Fruit fly (Drosophila melanogaster): Measurements from ENCODE around the gene CG17141.
A peak's percentile ranks its signal among the peaks of the same experiment; 100 is the strongest.

Gene CG17141

dm6 chr3R:22756289-22756688, 8.9 kb upstream of the CG17141 start (continued):
- TF ChIP-seq Med (GFP tag), result peak; percentile 61
- no peak for TF ChIP-seq Aef1 (GFP tag; IDR thresholded peaks at IDR 0.05)
- TF ChIP-seq Gsc (GFP tag; IDR thresholded peaks at IDR 0.05), result no peak
- TF ChIP-seq Pdp1 (GFP tag; optimal IDR thresholded peaks at IDR 0.05), result no peak
- TF ChIP-seq CG12769 (tag; optimal IDR thresholded peaks at IDR 0.05), result no peak
- no peak for TF ChIP-seq Usf (GFP tag; optimal IDR thresholded peaks at IDR 0.05)
- TF ChIP-seq Taf1 (GFP tag; IDR thresholded peaks at IDR 0.05), result no peak
- TF ChIP-seq Hmx (GFP tag; optimal IDR thresholded peaks at IDR 0.05), result no peak
- TF ChIP-seq crp (GFP tag; optimal IDR thresholded peaks at IDR 0.05), result no peak
- TF ChIP-seq row (GFP tag; IDR thresholded peaks at IDR 0.05), result no peak
- TF ChIP-seq tna (GFP tag; IDR thresholded peaks at IDR 0.05; ENCODE audit: partially characterized antibody), result no peak
- TF ChIP-seq seq (GFP tag; IDR thresholded peaks at IDR 0.05), result no peak
- TF ChIP-seq stc (GFP tag; IDR thresholded peaks at IDR 0.05), result no peak
- no peak for TF ChIP-seq CG3847 (GFP tag; IDR thresholded peaks at IDR 0.05)
- no peak for TF ChIP-seq CHES-1-like (GFP tag; optimal IDR thresholded peaks at IDR 0.05)
- TF ChIP-seq hkb (optimal IDR thresholded peaks at IDR 0.05), result no peak
- TF ChIP-seq hkb (GFP tag; IDR thresholded peaks at IDR 0.05), result peak; percentile 40
- TF ChIP-seq CG10147 (GFP tag; optimal IDR thresholded peaks at IDR 0.05), result no peak
- TF ChIP-seq CG11398 (GFP tag; optimal IDR thresholded peaks at IDR 0.05), result no peak
- TF ChIP-seq fru (optimal IDR thresholded peaks at IDR 0.05), result no peak
- TF ChIP-seq CG14667 (GFP tag; IDR thresholded peaks at IDR 0.05), result no peak
- no peak for TF ChIP-seq ftz-f1 (GFP tag; optimal IDR thresholded peaks at IDR 0.05)
- no peak for TF ChIP-seq CG6689 (GFP tag; IDR thresholded peaks at IDR 0.05)
- no peak for TF ChIP-seq Xrp1 (GFP tag; IDR thresholded peaks at IDR 0.05)
- no peak for TF ChIP-seq pros (GFP tag; optimal IDR thresholded peaks at IDR 0.05)
- no peak for TF ChIP-seq repo (GFP tag; optimal IDR thresholded peaks at IDR 0.05)
- no peak for TF ChIP-seq zen (tag; optimal IDR thresholded peaks at IDR 0.05)
- no peak for TF ChIP-seq Rfx (GFP tag; IDR thresholded peaks at IDR 0.05)
- no peak for TF ChIP-seq CG4424 (GFP tag; optimal IDR thresholded peaks at IDR 0.05)
- TF ChIP-seq CG17612 (GFP tag; IDR thresholded peaks at IDR 0.05), result no peak
- TF ChIP-seq Scr (GFP tag; IDR thresholded peaks at IDR 0.05; ENCODE audit: partially characterized antibody), result no peak
- no peak for TF ChIP-seq kni (GFP tag; optimal IDR thresholded peaks at IDR 0.05)
- no peak for TF ChIP-seq CG2202 (tag; optimal IDR thresholded peaks at IDR 0.05)
- no peak for TF ChIP-seq CG4854 (GFP tag; optimal IDR thresholded peaks at IDR 0.05)
- TF ChIP-seq sr (GFP tag; IDR thresholded peaks at IDR 0.05), result 0 out of 3 replicates have a peak, but pooled peaks have one; percentile 14
- no peak for TF ChIP-seq bsh (GFP tag; optimal IDR thresholded peaks at IDR 0.05)
- no peak for TF ChIP-seq CG18599 (GFP tag; optimal IDR thresholded peaks at IDR 0.05)
- peak; percentile 6 for TF ChIP-seq CG8281 (tag; optimal IDR thresholded peaks at IDR 0.05)
- no peak for TF ChIP-seq shn (GFP tag; optimal IDR thresholded peaks at IDR 0.05)
- TF ChIP-seq sens (GFP tag), result peak; percentile 50
- no peak for TF ChIP-seq gsb-n (tag; optimal IDR thresholded peaks at IDR 0.05)
- no peak for TF ChIP-seq ranshi (GFP tag; IDR thresholded peaks at IDR 0.05)
- TF ChIP-seq CG31441 (GFP tag; IDR thresholded peaks at IDR 0.05), result no peak
- TF ChIP-seq MTF-1 (GFP tag; optimal IDR thresholded peaks at IDR 0.05; ENCODE audit: borderline replicate concordance), result peak; percentile 4
- TF ChIP-seq Lpt (GFP tag; optimal IDR thresholded peaks at IDR 0.05), result no peak
- no peak for TF ChIP-seq Deaf1 (tag; optimal IDR thresholded peaks at IDR 0.05)
- no peak for TF ChIP-seq sc (optimal IDR thresholded peaks at IDR 0.05)
- TF ChIP-seq sc (GFP tag; optimal IDR thresholded peaks at IDR 0.05), result no peak
- no peak for TF ChIP-seq D (optimal IDR thresholded peaks at IDR 0.05)
- TF ChIP-seq D (GFP tag; optimal IDR thresholded peaks at IDR 0.05), result no peak
- TF ChIP-seq NfI (GFP tag; optimal IDR thresholded peaks at IDR 0.05), result no peak
- TF ChIP-seq ato (GFP tag; IDR thresholded peaks at IDR 0.05; ENCODE audit: partially characterized antibody), result no peak
- no peak for TF ChIP-seq CG32772 (GFP tag; IDR thresholded peaks at IDR 0.05)
